Worm (Caenorhabditis elegans) whole organism, midembryonic: ENCODE measurements around the gene F59A6.13.

Experiments used
- T22C8.4 ChIP-seq: fragments of 200-800 bp; sonication (Bioruptor generic); IDR thresholded peaks from 2 replicates; pipeline ENCODE4 v1.3.6; 2022; ENCODE audit warnings: missing genetic modification characterization, missing compliant biosample characterization
- cog-1 ChIP-seq: sonication (generic microtip); optimal IDR thresholded peaks from 2 replicates; lab custom pipeline; 2016; ENCODE audit warnings: missing genetic modification characterization, missing compliant biosample characterization
- flt-1 ChIP-seq: fragments of 200-800 bp; sonication (Bioruptor generic); IDR thresholded peaks from 2 replicates; pipeline ENCODE4 v1.3.6; 2022; ENCODE audit warnings: missing genetic modification characterization, missing compliant biosample characterization
- klf-2 ChIP-seq: fragments of 200-800 bp; sonication (Bioruptor generic); conservative IDR thresholded peaks from 2 replicates; pipeline ENCODE4 v1.3.6; 2022; ENCODE audit warnings: missing genetic modification reagents, missing genetic modification characterization, missing compliant biosample characterization
- med-1 ChIP-seq: sonication (generic microtip); optimal IDR thresholded peaks from 2 replicates; lab custom pipeline; 2017; ENCODE audit warnings: missing genetic modification characterization, mild to moderate bottlenecking, missing compliant biosample characterization, antibody characterized with exemption, missing genetic modification reagents; ENCODE audit not compliant: insufficient read depth
- ref-1 ChIP-seq: fragments of 200-800 bp; sonication (Bioruptor generic); conservative IDR thresholded peaks from 2 replicates; pipeline ENCODE4 v1.3.6; 2022; ENCODE audit warnings: missing genetic modification reagents, missing genetic modification characterization, missing compliant biosample characterization
- tab-1 ChIP-seq: fragments of 200-800 bp; sonication (Bioruptor generic); IDR thresholded peaks from 2 replicates; pipeline ENCODE4 v1.3.6; 2022; ENCODE audit warnings: missing genetic modification characterization, missing compliant biosample characterization
- ztf-23 ChIP-seq: fragments of 200-800 bp; sonication (Bioruptor generic); IDR thresholded peaks from 2 replicates; pipeline ENCODE4 v1.3.6; 2022; ENCODE audit warnings: missing genetic modification reagents, missing genetic modification characterization, missing compliant biosample characterization

DNA sequence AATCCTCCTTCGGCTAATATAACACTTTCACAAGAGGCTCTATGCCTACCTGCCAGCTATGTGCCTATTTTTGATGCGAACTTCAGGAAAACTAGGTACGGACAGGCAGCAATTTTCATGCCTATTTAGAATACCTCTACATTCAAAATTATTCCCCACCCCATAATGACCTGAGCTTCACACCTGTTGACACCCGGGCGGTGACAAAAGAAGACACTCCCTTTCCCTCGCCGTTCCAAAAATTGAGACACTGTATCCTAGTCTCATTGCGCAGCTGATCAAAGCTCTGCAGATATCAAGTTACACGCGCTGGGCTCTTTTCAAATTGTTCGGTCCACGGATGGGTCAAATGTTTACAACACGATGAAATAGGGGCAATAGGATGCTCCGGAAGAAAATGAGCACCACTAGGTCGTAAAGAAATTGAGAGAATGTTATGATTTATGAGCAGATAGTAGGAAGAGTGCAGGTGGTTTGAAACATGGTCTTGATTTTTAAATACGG, 48.1 kb upstream of the F59A6.13 start:
- TF ChIP-seq cog-1 (tag; lab: Kevin White, UChicago): no peak
- no peak for TF ChIP-seq klf-2 (GFP tag; lab: Robert Waterston, UW)
- TF ChIP-seq flt-1 (GFP tag; lab: Robert Waterston, UW): no peak
- no peak for TF ChIP-seq med-1 (GFP tag; lab: Kevin White, UChicago)
- no peak for TF ChIP-seq tab-1 (GFP tag; lab: Robert Waterston, UW)
- TF ChIP-seq ztf-23 (GFP tag; lab: Robert Waterston, UW): no peak
- TF ChIP-seq ref-1 (GFP tag; lab: Robert Waterston, UW): no peak
- no peak for TF ChIP-seq T22C8.4 (GFP tag; lab: Robert Waterston, UW)
